Worm (Caenorhabditis elegans): ENCODE results near the gene folt-3.

ce11 chrV:7601443-7601842 lies 8.1 kb downstream of the folt-3 start, which contains the start of gene scl-26:
- no peak for TF ChIP-seq W03F9.2 (tag; optimal IDR thresholded peaks at IDR 0.05)
- no peak for TF ChIP-seq dao-5 (tag; optimal IDR thresholded peaks at IDR 0.05)
